Fruit fly (Drosophila melanogaster): ENCODE data around the gene CG42716.

Gene CG42716

DNA sequence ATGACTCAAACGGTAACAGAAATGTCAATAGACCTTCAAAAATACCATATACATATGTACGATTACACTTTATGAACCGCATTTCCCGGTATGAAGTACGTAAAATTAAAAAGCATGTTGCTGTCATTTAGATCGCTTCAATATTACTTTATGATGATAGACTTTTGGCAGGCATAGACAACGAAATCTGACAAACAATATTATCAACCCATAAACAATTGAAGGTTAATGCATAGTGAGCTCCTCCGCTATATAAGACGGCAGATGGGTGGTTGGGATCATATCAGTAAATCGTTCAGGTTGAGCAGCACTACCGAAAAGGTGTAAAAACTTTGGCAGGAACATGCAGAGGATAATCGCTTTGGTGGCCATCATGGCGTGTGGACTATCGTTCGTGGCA lies 50.1 kb downstream of the CG42716 start, which contains the start of gene CG13075:
CG13075 (plus strand) TSS at position 301 of the 400 bp plus-strand sequence.
- TF ChIP-seq pan (optimal IDR thresholded peaks at IDR 0.05): no peak
- no peak for TF ChIP-seq Dll (optimal IDR thresholded peaks at IDR 0.05)
- TF ChIP-seq EcR (GFP tag; optimal IDR thresholded peaks at IDR 0.05): no peak
- no peak for TF ChIP-seq usp (GFP tag; optimal IDR thresholded peaks at IDR 0.05)
- no peak for TF ChIP-seq psq (optimal IDR thresholded peaks at IDR 0.05)
- no peak for TF ChIP-seq CG8478 (optimal IDR thresholded peaks at IDR 0.05)
